Fruit fly (Drosophila melanogaster) Kc167 (cell line): ENCODE measurements around the gene Mst36Fb.

Experiments used
- Myc ChIP-seq: fragments of >200 bp; optimal IDR thresholded peaks from 2 replicates; lab custom pipeline; 2017; ENCODE audit warnings: missing external identifiers
- Sin3A ChIP-seq: fragments of >200 bp; optimal IDR thresholded peaks from 2 replicates; lab custom pipeline; 2018; ENCODE audit warnings: missing external identifiers
- h ChIP-seq: fragments of >200 bp; optimal IDR thresholded peaks from 3 replicates; lab custom pipeline; 2018; ENCODE audit warnings: missing external identifiers
- insv ChIP-seq: fragments of >200 bp; optimal IDR thresholded peaks from 3 replicates; lab custom pipeline; 2018; ENCODE audit warnings: missing external identifiers
- psq ChIP-seq: fragments of >200 bp; optimal IDR thresholded peaks from 2 replicates; lab custom pipeline; 2017; ENCODE audit warnings: missing external identifiers
- ttk ChIP-seq: sonication (Bioruptor generic); optimal IDR thresholded peaks from 2 replicates; lab custom pipeline; 2017; ENCODE audit warnings: missing external identifiers

The Mst36Fb gene

dm6 chr2L:18674994-18675393, at the start of gene Mst36Fb:
Gene Mst36Fb (minus strand): TSS chr2L:18675094.
- TF ChIP-seq h (lab: Kevin White, UChicago) (no peak), insv (lab: Kevin White, UChicago) (no peak), Myc (lab: Kevin White, UChicago) (no peak), psq (lab: Kevin White, UChicago) (no peak), Sin3A (no peak), ttk (lab: Kevin White, UChicago) (no peak)

- TF ChIP-seq ttk (lab: Kevin White, UChicago) (no peak), Myc (lab: Kevin White, UChicago) (no peak), psq (lab: Kevin White, UChicago) (no peak), h (lab: Kevin White, UChicago) (no peak), Sin3A (no peak), insv (lab: Kevin White, UChicago) (no peak)
Measured at dm6 chr2L:18719583-18719982, 44.7 kb upstream of the Mst36Fb start.

- TF ChIP-seq Myc (lab: Kevin White, UChicago) = no peak
- TF ChIP-seq psq (lab: Kevin White, UChicago) = no peak
- no peak for TF ChIP-seq insv (lab: Kevin White, UChicago)
- TF ChIP-seq Sin3A = no peak
- no peak for TF ChIP-seq h (lab: Kevin White, UChicago)
Measured at dm6 chr2L:18717365-18718011, 42.6 kb upstream of the Mst36Fb start.

dm6 chr2L:18714086-18714485, 39.2 kb upstream of the Mst36Fb start:
- no peak for TF ChIP-seq ttk (lab: Kevin White, UChicago)
- no peak for TF ChIP-seq Myc (lab: Kevin White, UChicago)
- TF ChIP-seq psq (lab: Kevin White, UChicago) = no peak
- no peak for TF ChIP-seq Sin3A
- no peak for TF ChIP-seq h (lab: Kevin White, UChicago)
- no peak for TF ChIP-seq insv (lab: Kevin White, UChicago)

dm6 chr2L:18713686-18714085, 38.8 kb upstream of the Mst36Fb start, which contains the start of gene Irk3:
Gene Irk3 (minus strand): TSS chr2L:18713748.
- TF ChIP-seq Myc (lab: Kevin White, UChicago) (no peak), psq (lab: Kevin White, UChicago) (no peak), Sin3A (no peak), insv (lab: Kevin White, UChicago) (no peak), h (lab: Kevin White, UChicago) (no peak), ttk (lab: Kevin White, UChicago) (no peak)

dm6 chr2L:18708239-18708891, 33.5 kb upstream of the Mst36Fb start, which contains the start of the genes Faf2 and Grip71:
Gene Faf2 (minus strand): TSS chr2L:18708688.
Gene Grip71 (plus strand): TSS chr2L:18708846.
- no peak for TF ChIP-seq Sin3A
- no peak for TF ChIP-seq ttk (lab: Kevin White, UChicago)

dm6 chr2L:18707844-18708238, 32.9 kb upstream of the Mst36Fb start:
- no peak for TF ChIP-seq ttk (lab: Kevin White, UChicago)
- TF ChIP-seq insv (lab: Kevin White, UChicago) = no peak
- no peak for TF ChIP-seq h (lab: Kevin White, UChicago)
- no peak for TF ChIP-seq Sin3A
- TF ChIP-seq Myc (lab: Kevin White, UChicago) = no peak
- TF ChIP-seq psq (lab: Kevin White, UChicago) = no peak

dm6 chr2L:18705617-18706046, 30.7 kb upstream of the Mst36Fb start, which contains the start of gene Jwa:
Gene Jwa (minus strand): TSS chr2L:18705703.
- no peak for TF ChIP-seq insv (lab: Kevin White, UChicago)
- no peak for TF ChIP-seq Sin3A
- no peak for TF ChIP-seq ttk (lab: Kevin White, UChicago)
- TF ChIP-seq Myc (lab: Kevin White, UChicago) = no peak

dm6 chr2L:18702721-18703488, 28.0 kb upstream of the Mst36Fb start, which contains the start of the genes CG10376 and CG10343:
Gene CG10376 (minus strand): TSS chr2L:18703105.
Gene CG10343 (plus strand): TSS chr2L:18703473.
- TF ChIP-seq insv (lab: Kevin White, UChicago) (no peak), psq (lab: Kevin White, UChicago) (no peak), Myc (lab: Kevin White, UChicago) (no peak), ttk (lab: Kevin White, UChicago) (no peak), h (lab: Kevin White, UChicago) (no peak), Sin3A (no peak)

dm6 chr2L:18698559-18699130, 23.8 kb upstream of the Mst36Fb start, which contains the start of gene CG10341:
Gene CG10341 (plus strand): TSS chr2L:18698714.
- TF ChIP-seq Myc (lab: Kevin White, UChicago) (no peak), h (lab: Kevin White, UChicago) (no peak), psq (lab: Kevin White, UChicago) (no peak), insv (lab: Kevin White, UChicago) (no peak), ttk (lab: Kevin White, UChicago) (no peak), Sin3A (no peak)

dm6 chr2L:18695404-18695804, 20.5 kb upstream of the Mst36Fb start, which contains the start of the genes CG10383 and CG10338:
Gene CG10383 (minus strand): TSS chr2L:18695602.
Gene CG10338 (plus strand): TSS chr2L:18695664.
- TF ChIP-seq Sin3A (peak; percentile 81), insv (lab: Kevin White, UChicago) (no peak)
